Fruit fly (Drosophila melanogaster) whole organism, embryonic: Measurements from ENCODE around the gene snu.
A peak's percentile ranks its signal among the peaks of the same experiment; 100 is the strongest.

Experiments
- ATbp ChIP-seq: fragments of 200-800 bp; sonication (Bioruptor generic); optimal IDR thresholded peaks from 2 replicates; lab custom pipeline; 2017; ENCODE audit warnings: missing biosample characterization, mild to moderate bottlenecking, missing genetic modification characterization, missing genetic modification reagents
- Adf1 ChIP-seq: fragments of 200-800 bp; sonication (Bioruptor generic); IDR thresholded peaks from 2 replicates; pipeline ENCODE4 v1.3.6; 2022; ENCODE audit warnings: missing biosample characterization, missing genetic modification characterization
- Aef1 ChIP-seq: fragments of 200-800 bp; sonication (Bioruptor generic); IDR thresholded peaks from 3 replicates; pipeline ENCODE4 v1.3.6; 2022; ENCODE audit warnings: missing biosample characterization, missing genetic modification characterization
- CG10209 ChIP-seq: fragments of 200-800 bp; sonication (Bioruptor generic); optimal IDR thresholded peaks from 3 replicates; lab custom pipeline; 2017; ENCODE audit warnings: missing biosample characterization, mild to moderate bottlenecking, missing genetic modification characterization, missing genetic modification reagents
- CG14860 ChIP-seq: fragments of 200-800 bp; sonication (Bioruptor generic); IDR thresholded peaks from 3 replicates; pipeline ENCODE4 v1.3.6; 2022; ENCODE audit warnings: missing biosample characterization, missing genetic modification characterization; ENCODE audit not compliant: partially characterized antibody
- CG18619 ChIP-seq: fragments of 200-800 bp; sonication (Bioruptor generic); optimal IDR thresholded peaks from 3 replicates; lab custom pipeline; 2017; ENCODE audit warnings: missing biosample characterization, mild to moderate bottlenecking, missing genetic modification characterization
- CG31388 ChIP-seq: fragments of 200-800 bp; sonication (Bioruptor generic); optimal IDR thresholded peaks from 2 replicates; lab custom pipeline; 2016; ENCODE audit warnings: missing biosample characterization, missing genetic modification characterization
- CG31441 ChIP-seq: fragments of 200-800 bp; sonication (Bioruptor generic); IDR thresholded peaks from 2 replicates; pipeline ENCODE4 v1.3.6; 2022; ENCODE audit warnings: missing biosample characterization, missing genetic modification characterization
- CG3407 ChIP-seq: fragments of 200-800 bp; sonication (Bioruptor generic); optimal IDR thresholded peaks from 2 replicates; lab custom pipeline; 2018; ENCODE audit warnings: missing biosample characterization, mild to moderate bottlenecking, missing genetic modification characterization
- CG4707 ChIP-seq: fragments of 200-800 bp; sonication (Bioruptor generic); optimal IDR thresholded peaks from 2 replicates; lab custom pipeline; 2018; ENCODE audit warnings: missing biosample characterization, mild to moderate bottlenecking, missing genetic modification characterization, moderate library complexity
- CG6254 ChIP-seq: fragments of 200-800 bp; sonication (Bioruptor generic); optimal IDR thresholded peaks from 3 replicates; lab custom pipeline; 2017; ENCODE audit warnings: mild to moderate bottlenecking, missing biosample characterization, missing genetic modification reagents, missing genetic modification characterization
- CG7928 ChIP-seq: fragments of 200-800 bp; sonication (Bioruptor generic); optimal IDR thresholded peaks from 2 replicates; lab custom pipeline; 2017; ENCODE audit warnings: missing biosample characterization, mild to moderate bottlenecking, missing genetic modification characterization
- CG9609 ChIP-seq: fragments of 200-800 bp; sonication (Bioruptor generic); optimal IDR thresholded peaks from 3 replicates; lab custom pipeline; 2016; ENCODE audit warnings: missing biosample characterization, missing genetic modification characterization
- CG9797 ChIP-seq: fragments of 200-800 bp; sonication (Bioruptor generic); optimal IDR thresholded peaks from 3 replicates; lab custom pipeline; 2018; ENCODE audit warnings: missing biosample characterization, mild to moderate bottlenecking, missing genetic modification characterization
- CG9932 ChIP-seq: fragments of 200-800 bp; sonication (Bioruptor generic); IDR thresholded peaks from 2 replicates; pipeline ENCODE4 v1.3.6; 2022; ENCODE audit warnings: missing biosample characterization, missing genetic modification characterization
- CkIIα-i1 ChIP-seq: fragments of 200-800 bp; sonication (Bioruptor generic); IDR thresholded peaks from 2 replicates; pipeline ENCODE4 v1.3.6; 2022; ENCODE audit warnings: missing biosample characterization, missing genetic modification characterization
- Dip3 ChIP-seq: fragments of 200-800 bp; sonication (Bioruptor generic); optimal IDR thresholded peaks from 3 replicates; lab custom pipeline; 2016; ENCODE audit warnings: missing biosample characterization, missing genetic modification characterization
- Dp ChIP-seq: fragments of 200-800 bp; sonication (Bioruptor generic); optimal IDR thresholded peaks from 2 replicates; lab custom pipeline; 2018; ENCODE audit warnings: missing biosample characterization, mild to moderate bottlenecking, missing genetic modification characterization, moderate library complexity
- E2f2 ChIP-seq: fragments of 200-800 bp; sonication (Bioruptor generic); IDR thresholded peaks from 2 replicates; pipeline ENCODE4 v1.3.6; 2022; ENCODE audit warnings: missing biosample characterization, missing genetic modification characterization
- H2.0 ChIP-seq: fragments of 200-800 bp; sonication (Bioruptor generic); IDR thresholded peaks from 2 replicates; pipeline ENCODE4 v1.3.6; 2022; ENCODE audit warnings: missing biosample characterization, missing genetic modification characterization
- Lim3 ChIP-seq: fragments of 200-800 bp; sonication (Bioruptor generic); IDR thresholded peaks from 2 replicates; pipeline ENCODE4 v1.3.6; 2022; ENCODE audit warnings: missing biosample characterization, missing genetic modification characterization
- Myb ChIP-seq: fragments of 200-800 bp; sonication (Bioruptor generic); optimal IDR thresholded peaks from 2 replicates; lab custom pipeline; 2016; ENCODE audit warnings: missing biosample characterization, missing genetic modification characterization
- Opbp ChIP-seq: fragments of 200-800 bp; sonication (Bioruptor generic); IDR thresholded peaks from 3 replicates; pipeline ENCODE4 v1.3.6; 2022; ENCODE audit warnings: missing biosample characterization, missing genetic modification characterization; ENCODE audit not compliant: partially characterized antibody
- PHDP ChIP-seq: fragments of 200-800 bp; sonication (Bioruptor generic); optimal IDR thresholded peaks from 3 replicates; lab custom pipeline; 2018; ENCODE audit warnings: missing biosample characterization, mild to moderate bottlenecking, missing genetic modification characterization, moderate library complexity
- Scr ChIP-seq: fragments of 200-800 bp; sonication (Bioruptor generic); IDR thresholded peaks from 2 replicates; pipeline ENCODE4 v1.3.6; 2022; ENCODE audit warnings: missing biosample characterization, missing genetic modification characterization; ENCODE audit not compliant: partially characterized antibody
- Sin3A ChIP-seq: fragments of >200 bp; optimal IDR thresholded peaks from 2 replicates; lab custom pipeline; 2018
- Sox100B ChIP-seq: fragments of 200-800 bp; sonication (Bioruptor generic); optimal IDR thresholded peaks from 3 replicates; lab custom pipeline; 2018; ENCODE audit warnings: missing biosample characterization, mild to moderate bottlenecking, missing genetic modification characterization
- amos ChIP-seq: fragments of 200-800 bp; sonication (Bioruptor generic); IDR thresholded peaks from 2 replicates; pipeline ENCODE4 v1.3.6; 2022; ENCODE audit warnings: missing biosample characterization, missing genetic modification characterization; ENCODE audit not compliant: partially characterized antibody
- bab2 ChIP-seq: fragments of 200-800 bp; sonication (Bioruptor generic); optimal IDR thresholded peaks from 2 replicates; lab custom pipeline; 2016; ENCODE audit warnings: missing biosample characterization, missing genetic modification characterization
- bigmax ChIP-seq: fragments of 200-800 bp; sonication (Bioruptor generic); optimal IDR thresholded peaks from 2 replicates; lab custom pipeline; 2018; ENCODE audit warnings: missing biosample characterization, mild to moderate bottlenecking, missing genetic modification characterization
- dimm ChIP-seq: fragments of 200-800 bp; sonication (Bioruptor generic); IDR thresholded peaks from 2 replicates; pipeline ENCODE4 v1.3.6; 2022; ENCODE audit warnings: missing biosample characterization, missing genetic modification characterization
- ewg ChIP-seq: fragments of 200-800 bp; sonication (Bioruptor generic); optimal IDR thresholded peaks from 3 replicates; lab custom pipeline; 2017; ENCODE audit warnings: mild to moderate bottlenecking, missing biosample characterization, missing genetic modification reagents, missing genetic modification characterization
- fd64A ChIP-seq: fragments of 200-800 bp; sonication (Bioruptor generic); optimal IDR thresholded peaks from 3 replicates; lab custom pipeline; 2018; ENCODE audit warnings: missing biosample characterization, mild to moderate bottlenecking, missing genetic modification characterization
- gfzf ChIP-seq: fragments of 200-800 bp; sonication (Bioruptor generic); optimal IDR thresholded peaks from 2 replicates; lab custom pipeline; 2016; ENCODE audit warnings: missing biosample characterization, mild to moderate bottlenecking, missing genetic modification characterization, moderate library complexity
- hbn ChIP-seq: fragments of 200-800 bp; sonication (Bioruptor generic); IDR thresholded peaks from 2 replicates; pipeline ENCODE4 v1.3.6; 2022; ENCODE audit warnings: missing biosample characterization, missing genetic modification characterization; ENCODE audit not compliant: partially characterized antibody
- kni ChIP-seq: fragments of 200-800 bp; sonication (Bioruptor generic); optimal IDR thresholded peaks from 3 replicates; lab custom pipeline; 2017; ENCODE audit warnings: mild to moderate bottlenecking, missing biosample characterization, missing genetic modification reagents, missing genetic modification characterization
- knrl ChIP-seq: fragments of 200-800 bp; sonication (Bioruptor generic); IDR thresholded peaks from 3 replicates; pipeline ENCODE4 v1.3.6; 2022; ENCODE audit warnings: missing biosample characterization, missing genetic modification characterization; ENCODE audit not compliant: partially characterized antibody
- luna ChIP-seq: fragments of 200-800 bp; sonication (Bioruptor generic); optimal IDR thresholded peaks from 2 replicates; lab custom pipeline; 2016; ENCODE audit warnings: missing biosample characterization, missing genetic modification characterization
- nmo ChIP-seq: fragments of 200-800 bp; sonication (Bioruptor generic); optimal IDR thresholded peaks from 2 replicates; lab custom pipeline; 2018; ENCODE audit warnings: missing biosample characterization, mild to moderate bottlenecking, missing genetic modification characterization, moderate library complexity
- otp ChIP-seq: fragments of 200-800 bp; sonication (Bioruptor generic); IDR thresholded peaks from 3 replicates; pipeline ENCODE4, ENCODE4 v1.3.6; 2022; ENCODE audit warnings: missing biosample characterization, missing genetic modification characterization
- pzg ChIP-seq: fragments of 200-800 bp; sonication (Bioruptor generic); optimal IDR thresholded peaks from 3 replicates; lab custom pipeline; 2018; ENCODE audit warnings: missing biosample characterization, mild to moderate bottlenecking, missing genetic modification characterization, moderate library complexity
- ranshi ChIP-seq: fragments of 200-800 bp; sonication (Bioruptor generic); IDR thresholded peaks from 2 replicates; pipeline ENCODE4 v1.3.6; 2022; ENCODE audit warnings: missing biosample characterization, missing genetic modification characterization
- rib ChIP-seq: fragments of 200-800 bp; sonication (Bioruptor generic); IDR thresholded peaks from 2 replicates; pipeline ENCODE4 v1.3.6; 2022; ENCODE audit warnings: missing biosample characterization, missing genetic modification characterization
- sc ChIP-seq, 3 experiments: fragments of >200 bp in 2 of 3; fragments of 200-800 bp in 1 of 3; sonication (Bioruptor generic) in 1 of 3; optimal IDR thresholded peaks; 2 replicates in 2 of 3; 3 replicates in 1 of 3; lab custom pipeline; 2017; ENCODE audit warnings: mild to moderate bottlenecking in 1 of 3, missing biosample characterization in 1 of 3, missing genetic modification characterization in 1 of 3, missing genetic modification reagents in 1 of 3
- sens ChIP-seq: fragments of 200-800 bp; sonication (Bioruptor generic); peaks from one replicate; lab custom pipeline; 2016; ENCODE audit warnings: missing biosample characterization, missing genetic modification characterization
- so ChIP-seq: fragments of 200-800 bp; sonication (Bioruptor generic); IDR thresholded peaks from 3 replicates; pipeline ENCODE4 v1.3.6; 2022; ENCODE audit warnings: missing biosample characterization, missing genetic modification characterization
- sqz ChIP-seq: fragments of 200-800 bp; sonication (Bioruptor generic); optimal IDR thresholded peaks from 3 replicates; lab custom pipeline; 2018; ENCODE audit warnings: missing biosample characterization, mild to moderate bottlenecking, missing genetic modification characterization
- stwl ChIP-seq: fragments of 200-800 bp; sonication (Bioruptor generic); optimal IDR thresholded peaks from 3 replicates; lab custom pipeline; 2018; ENCODE audit warnings: missing biosample characterization, mild to moderate bottlenecking, missing genetic modification characterization, moderate library complexity
- twi ChIP-seq: fragments of 200-800 bp; optimal IDR thresholded peaks from 2 replicates; lab custom pipeline; 2019; ENCODE audit warnings: missing biosample characterization, mild to moderate bottlenecking, missing genetic modification characterization, moderate library complexity
- tx ChIP-seq: fragments of 200-800 bp; sonication (Bioruptor generic); optimal IDR thresholded peaks from 2 replicates; lab custom pipeline; 2016; ENCODE audit warnings: missing biosample characterization, missing genetic modification characterization

The snu gene

DNA sequence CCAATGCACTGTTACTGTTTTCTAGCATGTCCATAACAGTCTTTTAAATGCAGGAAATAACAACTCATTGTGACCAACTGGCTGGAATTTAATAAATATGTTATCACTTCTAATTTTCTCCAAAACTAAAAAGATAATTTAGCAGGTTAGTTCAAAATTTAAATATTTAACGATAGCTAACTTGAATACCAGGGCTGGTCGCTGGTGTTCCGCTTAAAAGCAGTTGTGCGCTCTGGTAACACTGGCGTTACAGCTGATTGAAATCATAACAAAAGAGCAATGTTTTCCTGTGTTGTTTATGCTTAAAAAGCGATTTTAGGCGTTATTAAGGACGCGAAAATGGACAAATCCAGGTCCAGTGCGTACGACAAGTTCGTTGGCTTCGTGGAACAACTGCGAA, 21.2 kb downstream of the snu start, which contains the start of gene htt (continued):
- TF ChIP-seq nmo (peak; percentile 31), hbn (GFP tag; lab: Robert Waterston, UW) (0 out of 2 replicates have a peak, but pooled peaks have one; percentile 19), Myb (GFP tag; lab: Kevin White, UChicago) (peak; percentile 96), CG4707 (GFP tag; lab: Kevin White, UChicago) (no peak), stwl (peak; percentile 76), CG9797 (GFP tag; lab: Kevin White, UChicago) (peak; percentile 59), CG31388 (no peak), E2f2 (GFP tag; lab: Robert Waterston, UW) (peak; percentile 81), Lim3 (GFP tag; lab: Robert Waterston, UW) (no peak), Opbp (0 out of 3 replicates have a peak, but pooled peaks have one; percentile 55), sqz (GFP tag; lab: Kevin White, UChicago) (no peak), CG31441 (GFP tag; lab: Robert Waterston, UW) (no peak), CG10209 (GFP tag; lab: Kevin White, UChicago) (no peak), Sin3A (lab: Kevin White, UChicago) (peak; percentile 49), kni (GFP tag; lab: Kevin White, UChicago) (no peak), CkIIα-i1 (GFP tag; lab: Robert Waterston, UW) (no peak), Sox100B (no peak), gfzf (GFP tag; lab: Kevin White, UChicago) (peak; percentile 81), Aef1 (no peak), Adf1 (GFP tag; lab: Robert Waterston, UW) (no peak), H2.0 (no peak), bab2 (no peak), CG9609 (GFP tag; lab: Kevin White, UChicago) (no peak), bigmax (peak; percentile 14), Dip3 (no peak), ATbp (GFP tag; lab: Kevin White, UChicago) (no peak), so (GFP tag; lab: Robert Waterston, UW) (no peak), CG7928 (GFP tag; lab: Kevin White, UChicago) (peak; percentile 90), rib (no peak), CG14860 (0 out of 3 replicates have a peak, but pooled peaks have one; percentile 22), Scr (GFP tag; lab: Robert Waterston, UW) (peak; percentile 41; the same call in 1 of the 2 replicates), dimm (GFP tag; lab: Robert Waterston, UW) (no peak), knrl (GFP tag; lab: Robert Waterston, UW) (0 out of 3 replicates have a peak, but pooled peaks have one; percentile 29), otp (no peak), CG3407 (GFP tag; lab: Kevin White, UChicago) (no peak), Dp (peak; percentile 70), sc (optimal IDR thresholded peaks at IDR 0.05; lab: Kevin White, UChicago) (no peak), sc (GFP tag; optimal IDR thresholded peaks at IDR 0.05; lab: Kevin White, UChicago) (no peak), ewg (GFP tag; lab: Kevin White, UChicago) (no peak), twi (tag; lab: Kevin White, UChicago) (no peak), luna (no peak), sens (peak; percentile 49), PHDP (tag; lab: Kevin White, UChicago) (no peak), CG18619 (GFP tag; lab: Kevin White, UChicago) (no peak), tx (GFP tag; lab: Kevin White, UChicago) (no peak), CG6254 (GFP tag; lab: Kevin White, UChicago) (no peak), CG9932 (GFP tag; lab: Robert Waterston, UW) (no peak), fd64A (GFP tag; lab: Kevin White, UChicago) (no peak), pzg (GFP tag; lab: Kevin White, UChicago) (peak; percentile 64), amos (GFP tag; lab: Robert Waterston, UW) (peak; percentile 29; the same call in 1 of the 2 replicates), ranshi (GFP tag; lab: Robert Waterston, UW) (no peak)
